Worm (Caenorhabditis elegans) whole organism, young adult: ENCODE data around the gene Y53F4B.36.

Experiments
- dpl-1 ChIP-seq: fragments of 150-350 bp; optimal IDR thresholded peaks from 2 replicates; lab custom pipeline; 2014; ENCODE audit warnings: missing biosample characterization, missing genetic modification reagents, missing genetic modification characterization
- let-526 ChIP-seq: fragments of 200-800 bp; sonication (Bioruptor generic); IDR thresholded peaks from 2 replicates; pipeline ENCODE4 v1.3.6; 2022; ENCODE audit warnings: missing genetic modification reagents, missing genetic modification characterization, missing compliant biosample characterization
- lin-35 ChIP-seq, 3 experiments: fragments of 150-350 bp in 2 of 3; sonication (generic microtip) in 1 of 3; optimal IDR thresholded peaks; 2 replicates each; lab custom pipeline; 2014 to 2018; ENCODE audit warnings: missing biosample characterization in 3 of 3, missing genetic modification characterization in 3 of 3, missing genetic modification reagents in 3 of 3

DNA sequence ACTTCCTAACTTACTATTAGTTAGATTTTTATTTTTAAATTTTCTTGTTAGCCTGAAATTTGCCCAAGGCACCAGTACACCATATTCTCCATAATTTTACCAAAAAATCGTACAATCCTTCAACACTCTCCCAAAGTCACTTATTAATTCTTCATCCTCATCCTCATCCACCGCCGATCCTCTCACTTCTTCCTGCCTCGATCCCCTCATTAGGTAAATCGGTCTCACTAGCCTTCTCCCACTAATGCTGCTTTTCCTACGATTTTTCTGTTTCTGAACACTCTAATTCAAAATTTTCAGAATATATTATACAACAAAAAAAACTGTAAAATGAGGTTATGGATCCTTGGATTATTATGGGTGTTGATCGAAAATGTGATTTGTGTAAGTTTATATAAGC, 39.9 kb upstream of the Y53F4B.36 start, which contains the start of gene Y53F4B.25:
- TF ChIP-seq dpl-1 (GFP tag; lab: Kevin White, UChicago), result no peak
- TF ChIP-seq let-526, result no peak
- no peak for TF ChIP-seq lin-35 (GFP tag; optimal IDR thresholded peaks at IDR 0.05; lab: Kevin White, UChicago)
